Fruit fly (Drosophila melanogaster) whole organism, embryonic: ENCODE results near the gene CG6689.
A peak's percentile ranks its signal among the peaks of the same experiment; 100 is the strongest.

Experiments used
- Blimp-1 ChIP-seq: fragments of 200-800 bp; sonication (Bioruptor generic); optimal IDR thresholded peaks from 3 replicates; lab custom pipeline; 2018; ENCODE audit warnings: missing biosample characterization, missing genetic modification characterization, mild to moderate bottlenecking, moderate library complexity, missing genetic modification reagents
- CG11085 ChIP-seq: fragments of 200-800 bp; sonication (Bioruptor generic); IDR thresholded peaks from 2 replicates; pipeline ENCODE4 v1.3.6; 2022; ENCODE audit warnings: missing biosample characterization, missing genetic modification characterization
- CG11247 ChIP-seq: fragments of 200-800 bp; sonication (Bioruptor generic); IDR thresholded peaks from 2 replicates; pipeline ENCODE4 v1.3.6; 2022; ENCODE audit warnings: missing biosample characterization, missing genetic modification characterization
- CG12104 ChIP-seq: fragments of 200-800 bp; sonication (Bioruptor generic); optimal IDR thresholded peaks from 3 replicates; lab custom pipeline; 2016; ENCODE audit warnings: missing biosample characterization, missing genetic modification characterization
- CG12219 ChIP-seq: fragments of 200-800 bp; sonication (Bioruptor generic); optimal IDR thresholded peaks from 3 replicates; lab custom pipeline; 2018; ENCODE audit warnings: missing biosample characterization, mild to moderate bottlenecking, missing genetic modification characterization
- CG12236 ChIP-seq: fragments of 200-800 bp; sonication (Bioruptor generic); optimal IDR thresholded peaks from 2 replicates; lab custom pipeline; 2016; ENCODE audit warnings: missing biosample characterization, missing genetic modification characterization
- CG14014 ChIP-seq: fragments of 200-800 bp; sonication (Bioruptor generic); IDR thresholded peaks from 2 replicates; pipeline ENCODE4 v1.3.6; 2022; ENCODE audit warnings: missing biosample characterization, missing genetic modification characterization
- CG14860 ChIP-seq: fragments of 200-800 bp; sonication (Bioruptor generic); IDR thresholded peaks from 3 replicates; pipeline ENCODE4 v1.3.6; 2022; ENCODE audit warnings: missing biosample characterization, missing genetic modification characterization; ENCODE audit not compliant: partially characterized antibody
- CG15011 ChIP-seq: fragments of 200-800 bp; sonication (Bioruptor generic); optimal IDR thresholded peaks from 3 replicates; lab custom pipeline; 2018; ENCODE audit warnings: missing biosample characterization, mild to moderate bottlenecking, missing genetic modification characterization
- CG18619 ChIP-seq: fragments of 200-800 bp; sonication (Bioruptor generic); optimal IDR thresholded peaks from 3 replicates; lab custom pipeline; 2017; ENCODE audit warnings: missing biosample characterization, mild to moderate bottlenecking, missing genetic modification characterization
- CG2120 ChIP-seq: fragments of 200-800 bp; sonication (Bioruptor generic); optimal IDR thresholded peaks from 3 replicates; lab custom pipeline; 2016; ENCODE audit warnings: missing biosample characterization, missing genetic modification characterization
- CG5245 ChIP-seq: fragments of 200-800 bp; sonication (Bioruptor generic); optimal IDR thresholded peaks from 3 replicates; lab custom pipeline; 2016; ENCODE audit warnings: missing biosample characterization, missing genetic modification characterization
- CG9797 ChIP-seq: fragments of 200-800 bp; sonication (Bioruptor generic); optimal IDR thresholded peaks from 3 replicates; lab custom pipeline; 2018; ENCODE audit warnings: missing biosample characterization, mild to moderate bottlenecking, missing genetic modification characterization
- CG9817 ChIP-seq: fragments of 200-800 bp; sonication (Bioruptor generic); optimal IDR thresholded peaks from 2 replicates; lab custom pipeline; 2018; ENCODE audit warnings: missing biosample characterization, mild to moderate bottlenecking, missing genetic modification characterization, moderate library complexity
- CkIIα-i1 ChIP-seq: fragments of 200-800 bp; sonication (Bioruptor generic); IDR thresholded peaks from 2 replicates; pipeline ENCODE4 v1.3.6; 2022; ENCODE audit warnings: missing biosample characterization, missing genetic modification characterization
- CoRest ChIP-seq: fragments of 200-800 bp; sonication (Bioruptor generic); optimal IDR thresholded peaks from 3 replicates; lab custom pipeline; 2018; ENCODE audit warnings: missing biosample characterization, mild to moderate bottlenecking, missing genetic modification characterization, moderate library complexity
- CrebB ChIP-seq: fragments of 200-800 bp; sonication (Bioruptor generic); optimal IDR thresholded peaks from 3 replicates; lab custom pipeline; 2018; ENCODE audit warnings: missing biosample characterization, mild to moderate bottlenecking, missing genetic modification characterization
- Ets65A ChIP-seq: fragments of 200-800 bp; sonication (Bioruptor generic); peaks from one replicate; lab custom pipeline; 2016; ENCODE audit warnings: missing biosample characterization, missing genetic modification characterization
- Lhr ChIP-seq: fragments of 200-800 bp; sonication (Bioruptor generic); optimal IDR thresholded peaks from 3 replicates; lab custom pipeline; 2017; ENCODE audit warnings: mild to moderate bottlenecking, missing biosample characterization, missing genetic modification reagents, missing genetic modification characterization
- Med ChIP-seq: fragments of 200-800 bp; sonication (Bioruptor generic); peaks from one replicate; lab custom pipeline; 2016; ENCODE audit warnings: missing biosample characterization, missing genetic modification characterization, mild to moderate bottlenecking, inconsistent platforms, moderate library complexity
- Nf-YB ChIP-seq: fragments of 200-800 bp; sonication (Bioruptor generic); optimal IDR thresholded peaks from 3 replicates; lab custom pipeline; 2019; ENCODE audit warnings: missing biosample characterization, mild to moderate bottlenecking, missing genetic modification characterization, moderate library complexity
- Pdp1 ChIP-seq, 2 experiments: fragments of 200-800 bp; sonication (Bioruptor generic); optimal IDR thresholded peaks; 3 replicates each; lab custom pipeline; 2016; ENCODE audit warnings: missing biosample characterization in 2 of 2, missing genetic modification characterization in 2 of 2, mild to moderate bottlenecking in 1 of 2, moderate library complexity in 1 of 2
- Sox100B ChIP-seq: fragments of 200-800 bp; sonication (Bioruptor generic); optimal IDR thresholded peaks from 3 replicates; lab custom pipeline; 2018; ENCODE audit warnings: missing biosample characterization, mild to moderate bottlenecking, missing genetic modification characterization
- abd-A ChIP-seq: fragments of 200-800 bp; sonication (Bioruptor generic); optimal IDR thresholded peaks from 3 replicates; lab custom pipeline; 2019; ENCODE audit warnings: missing biosample characterization, mild to moderate bottlenecking, missing genetic modification characterization, moderate library complexity
- br ChIP-seq: fragments of >200 bp; optimal IDR thresholded peaks from 2 replicates; lab custom pipeline; 2017
- cad ChIP-seq: fragments of >200 bp; optimal IDR thresholded peaks from 2 replicates; lab custom pipeline; 2017; ENCODE audit warnings: missing biosample characterization, missing genetic modification characterization
- cg ChIP-seq: fragments of 200-800 bp; sonication (Bioruptor generic); optimal IDR thresholded peaks from 3 replicates; lab custom pipeline; 2019; ENCODE audit warnings: missing biosample characterization, mild to moderate bottlenecking, missing genetic modification characterization, moderate library complexity
- dati ChIP-seq: fragments of 200-800 bp; sonication (Bioruptor generic); IDR thresholded peaks from 2 replicates; pipeline ENCODE4 v1.3.6; 2022; ENCODE audit warnings: missing biosample characterization, missing genetic modification characterization
- fu2 ChIP-seq: fragments of 200-800 bp; sonication (Bioruptor generic); optimal IDR thresholded peaks from 2 replicates; lab custom pipeline; 2016; ENCODE audit warnings: missing biosample characterization, missing genetic modification characterization
- gro ChIP-seq: fragments of 200-800 bp; sonication (Bioruptor generic); optimal IDR thresholded peaks from 2 replicates; lab custom pipeline; 2016; ENCODE audit warnings: missing biosample characterization, missing genetic modification characterization
- ham ChIP-seq: fragments of 200-800 bp; sonication (Bioruptor generic); IDR thresholded peaks from 2 replicates; pipeline ENCODE4 v1.3.6; 2022; ENCODE audit warnings: missing biosample characterization, missing genetic modification characterization
- hkb ChIP-seq, 2 experiments: fragments of 200-800 bp in 1 of 2; fragments of >200 bp in 1 of 2; sonication (Bioruptor generic) in 1 of 2; IDR thresholded peaks in 1 of 2; optimal IDR thresholded peaks in 1 of 2; 2 replicates each; pipeline versions ENCODE4 v1.3.6 to Lab custom; 2017 to 2022; ENCODE audit warnings: missing biosample characterization in 1 of 2, missing genetic modification characterization in 1 of 2
- ken ChIP-seq: fragments of 200-800 bp; sonication (Bioruptor generic); IDR thresholded peaks from 3 replicates; pipeline ENCODE4 v1.3.6; 2022; ENCODE audit warnings: missing biosample characterization, missing genetic modification characterization
- lilli ChIP-seq: fragments of 200-800 bp; sonication (Bioruptor generic); optimal IDR thresholded peaks from 3 replicates; lab custom pipeline; 2016; ENCODE audit warnings: missing biosample characterization, missing genetic modification characterization
- lmd ChIP-seq: fragments of 200-800 bp; sonication (Bioruptor generic); IDR thresholded peaks from 2 replicates; pipeline ENCODE4 v1.3.6; 2022; ENCODE audit warnings: missing biosample characterization, missing genetic modification characterization
- lov ChIP-seq, 2 experiments: fragments of 200-800 bp in 1 of 2; fragments of >200 bp in 1 of 2; sonication (Bioruptor generic) in 1 of 2; IDR thresholded peaks in 1 of 2; optimal IDR thresholded peaks in 1 of 2; 2 replicates in 1 of 2; 3 replicates in 1 of 2; pipeline versions ENCODE4 v1.3.6 to Lab custom; 2017 to 2022; ENCODE audit warnings: missing biosample characterization in 1 of 2, missing genetic modification characterization in 1 of 2
- luna ChIP-seq: fragments of 200-800 bp; sonication (Bioruptor generic); optimal IDR thresholded peaks from 2 replicates; lab custom pipeline; 2016; ENCODE audit warnings: missing biosample characterization, missing genetic modification characterization
- maf-S ChIP-seq: fragments of 200-800 bp; sonication (Bioruptor generic); optimal IDR thresholded peaks from 2 replicates; lab custom pipeline; 2016; ENCODE audit warnings: missing biosample characterization, missing genetic modification characterization
- mirr ChIP-seq: fragments of 200-800 bp; sonication (Bioruptor generic); optimal IDR thresholded peaks from 3 replicates; lab custom pipeline; 2018; ENCODE audit warnings: missing biosample characterization, mild to moderate bottlenecking, missing genetic modification characterization
- nom ChIP-seq: fragments of 200-800 bp; sonication (Bioruptor generic); optimal IDR thresholded peaks from 2 replicates; lab custom pipeline; 2017; ENCODE audit warnings: missing biosample characterization, missing genetic modification characterization, mild to moderate bottlenecking, moderate library complexity, missing genetic modification reagents
- onecut ChIP-seq: fragments of 200-800 bp; sonication (Bioruptor generic); IDR thresholded peaks from 2 replicates; pipeline ENCODE4 v1.3.6; 2022; ENCODE audit warnings: missing biosample characterization, missing genetic modification characterization
- pb ChIP-seq: fragments of 200-800 bp; sonication (Bioruptor generic); optimal IDR thresholded peaks from 3 replicates; lab custom pipeline; 2016; ENCODE audit warnings: missing biosample characterization, missing genetic modification characterization
- schlank ChIP-seq: fragments of 200-800 bp; sonication (Bioruptor generic); optimal IDR thresholded peaks from 2 replicates; lab custom pipeline; 2018; ENCODE audit warnings: missing biosample characterization, mild to moderate bottlenecking, missing genetic modification characterization
- stc ChIP-seq: fragments of 200-800 bp; sonication (Bioruptor generic); IDR thresholded peaks from 2 replicates; pipeline ENCODE4 v1.3.6; 2022; ENCODE audit warnings: missing biosample characterization, missing genetic modification characterization
- unc-4 ChIP-seq: fragments of 200-800 bp; sonication (Bioruptor generic); IDR thresholded peaks from 2 replicates; pipeline ENCODE4 v1.3.6; 2022; ENCODE audit warnings: missing biosample characterization, missing genetic modification characterization; ENCODE audit not compliant: partially characterized antibody
- unpg ChIP-seq: fragments of 200-800 bp; sonication (Bioruptor generic); optimal IDR thresholded peaks from 3 replicates; lab custom pipeline; 2018; ENCODE audit warnings: missing biosample characterization, mild to moderate bottlenecking, missing genetic modification characterization, moderate library complexity
- zfh1 ChIP-seq: fragments of 200-800 bp; sonication (Bioruptor generic); IDR thresholded peaks from 3 replicates; pipeline ENCODE4 v1.3.6; 2022; ENCODE audit warnings: missing biosample characterization, missing genetic modification characterization

Gene CG6689

DNA sequence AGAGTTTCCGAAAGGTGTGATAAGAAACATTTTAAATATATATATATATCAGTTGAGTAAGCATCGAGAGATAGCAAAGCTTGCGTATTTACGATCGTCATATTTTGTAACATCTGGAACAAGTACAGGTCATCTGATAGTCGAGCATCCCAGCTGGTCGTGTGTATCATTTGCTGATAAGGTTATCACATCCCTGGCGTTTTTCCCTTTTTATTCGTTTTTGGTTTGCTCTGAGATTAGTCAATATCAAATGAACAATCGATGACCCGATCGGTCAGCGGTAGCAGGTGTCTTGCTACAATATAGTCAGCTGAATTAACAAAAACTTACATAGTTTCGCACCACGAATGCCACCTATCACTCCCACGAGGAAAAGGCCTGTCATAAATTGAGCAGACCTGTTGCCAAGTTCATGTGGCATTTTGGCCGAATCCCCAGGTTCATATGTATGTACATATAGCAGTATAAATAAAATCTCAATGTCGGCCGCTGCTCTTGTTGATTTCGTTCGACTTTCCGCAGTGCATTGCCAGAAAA lies 18.9 kb downstream of the CG6689 start (continued):
- TF ChIP-seq CG14860 (GFP tag; lab: Robert Waterston, UW) (no peak), lmd (peak; percentile 49; the same call in 1 of the 2 replicates), CG12236 (no peak), hkb (optimal IDR thresholded peaks at IDR 0.05; lab: Kevin White, UChicago) (no peak), hkb (GFP tag; IDR thresholded peaks at IDR 0.05; lab: Robert Waterston, UW) (peak; percentile 60; the same call in 1 of the 2 replicates), zfh1 (GFP tag; lab: Robert Waterston, UW) (peak; percentile 58; the same call in 1 of the 3 replicates), Blimp-1 (GFP tag; lab: Kevin White, UChicago) (peak; percentile 39), lilli (GFP tag; lab: Kevin White, UChicago) (peak; percentile 51), Pdp1 (GFP tag; optimal IDR thresholded peaks at IDR 0.05; lab: Kevin White, UChicago) (peak in 1 of 2 experiments; percentile 66), CG12219 (GFP tag; lab: Kevin White, UChicago) (peak; percentile 45), abd-A (tag; lab: Kevin White, UChicago) (no peak), CG2120 (GFP tag; lab: Kevin White, UChicago) (peak; percentile 81), CG15011 (peak; percentile 7), CG12104 (GFP tag; lab: Kevin White, UChicago) (peak; percentile 51)

- TF ChIP-seq pb (GFP tag; lab: Kevin White, UChicago) (no peak), maf-S (no peak), nom (GFP tag; lab: Kevin White, UChicago) (peak; percentile 1), unc-4 (GFP tag; lab: Robert Waterston, UW) (0 out of 2 replicates have a peak, but pooled peaks have one; percentile 15), gro (no peak), schlank (tag; lab: Kevin White, UChicago) (no peak), br (lab: Kevin White, UChicago) (no peak), stc (GFP tag; lab: Robert Waterston, UW) (0 out of 2 replicates have a peak, but pooled peaks have one; percentile 16), Sox100B (peak; percentile 30), lov (optimal IDR thresholded peaks at IDR 0.05; lab: Kevin White, UChicago) (no peak), lov (GFP tag; IDR thresholded peaks at IDR 0.05; lab: Robert Waterston, UW) (no peak), CrebB (tag; lab: Kevin White, UChicago) (no peak), Lhr (GFP tag; lab: Kevin White, UChicago) (no peak), Nf-YB (GFP tag; lab: Kevin White, UChicago) (no peak), CG18619 (GFP tag; lab: Kevin White, UChicago) (no peak), cad (GFP tag; lab: Kevin White, UChicago) (no peak), Med (GFP tag; lab: Kevin White, UChicago) (peak; percentile 57), CG11085 (no peak), cg (GFP tag; lab: Kevin White, UChicago) (peak; percentile 43), luna (no peak), CoRest (tag; lab: Kevin White, UChicago) (no peak), CG9797 (no peak), CG11247 (GFP tag; lab: Robert Waterston, UW) (0 out of 2 replicates have a peak, but pooled peaks have one; percentile 23), ken (GFP tag; lab: Robert Waterston, UW) (no peak), Ets65A (GFP tag; lab: Kevin White, UChicago) (peak; percentile 25), fu2 (no peak), onecut (GFP tag; lab: Robert Waterston, UW) (no peak), unpg (GFP tag; lab: Kevin White, UChicago) (no peak), dati (GFP tag; lab: Robert Waterston, UW) (no peak), mirr (GFP tag; lab: Kevin White, UChicago) (peak; percentile 65), CkIIα-i1 (GFP tag; lab: Robert Waterston, UW) (no peak), ham (no peak), CG5245 (GFP tag; lab: Kevin White, UChicago) (no peak), CG14014 (GFP tag; lab: Robert Waterston, UW) (no peak), CG9817 (tag; lab: Kevin White, UChicago) (no peak)
Observed at dm6 chr3R:11200042-11200884, 19.6 kb downstream of the CG6689 start.
